Worm (Caenorhabditis elegans) whole organism, L4/young adult: ENCODE data around the gene cdc-48.1.

Source experiments
- dao-5 ChIP-seq: sonication (generic microtip); optimal IDR thresholded peaks from 2 replicates; lab custom pipeline; 2016; ENCODE audit warnings: missing genotype, missing genetic modification characterization, moderate library complexity, missing compliant biosample characterization
- him-1 ChIP-seq: sonication (generic microtip); optimal IDR thresholded peaks from 2 replicates; lab custom pipeline; 2016; ENCODE audit warnings: missing genotype, missing genetic modification reagents, missing genetic modification characterization, missing compliant biosample characterization

DNA sequence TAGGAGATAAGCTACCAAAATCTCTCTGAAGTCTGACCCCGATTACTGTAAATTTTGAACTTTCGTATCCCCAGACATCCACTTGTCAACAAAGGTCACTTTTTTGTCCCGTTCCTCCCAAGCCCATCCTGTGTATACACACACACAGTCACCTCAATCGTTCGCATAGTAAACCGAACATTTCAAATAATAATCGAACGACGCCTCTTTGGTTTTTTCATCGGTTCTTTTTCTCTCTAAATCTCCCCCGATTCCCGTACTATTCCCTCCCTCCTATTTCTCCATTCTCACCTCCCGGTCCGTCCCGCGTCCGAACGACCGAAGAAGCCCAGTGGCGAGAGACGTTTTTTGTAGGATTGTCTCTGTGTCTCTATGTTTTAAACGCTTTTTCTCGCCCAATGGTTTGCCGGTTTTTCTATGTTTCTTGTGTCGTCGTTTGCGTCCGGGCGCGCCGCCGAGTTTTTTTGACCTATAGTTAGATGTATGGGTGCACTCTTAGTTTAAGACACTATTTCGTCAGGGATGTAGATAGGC is 33.9 kb downstream of the cdc-48.1 start:
- TF ChIP-seq him-1 (tag; lab: Kevin White, UChicago) (no peak), dao-5 (no peak)
